5 worm cellular contexts compared by ENCODE assay signal in genomic region chrIV:2676281-2676680, ce11.
TF ChIP-seq lines count a peak whose summit lies in the region.

TSS of gene Y94H6A.3 (plus strand) at chrIV:2676512.

TF ChIP-seq in whole organism, L1 larva, 84 proteins besides CTCF, POLR2A, EP300 and RAD21 (continues in another document):
- TF ChIP-seq skn-1 (tag; optimal IDR thresholded peaks at IDR 0.05; lab: Kevin White, UChicago) (peak; percentile 92), sup-37 (GFP tag; optimal IDR thresholded peaks at IDR 0.05; lab: Kevin White, UChicago) (peak; percentile 78), efl-3 (GFP tag; optimal IDR thresholded peaks at IDR 0.05; lab: Kevin White, UChicago) (peak; percentile 22), pag-3 (tag; optimal IDR thresholded peaks at IDR 0.05; lab: Kevin White, UChicago; ENCODE audit: borderline replicate concordance, insufficient read depth) (no peak), unc-30 (tag; optimal IDR thresholded peaks at IDR 0.05; lab: Kevin White, UChicago) (no peak), alr-1 (tag; optimal IDR thresholded peaks at IDR 0.05; lab: Kevin White, UChicago; ENCODE audit: borderline replicate concordance) (no peak), unc-98 (GFP tag; IDR thresholded peaks at IDR 0.05; lab: Robert Waterston, UW) (peak; percentile 45; the same call in 1 of the 2 replicates), xbp-1 (tag; optimal IDR thresholded peaks at IDR 0.05; lab: Kevin White, UChicago) (peak; percentile 92), egl-27 (tag; optimal IDR thresholded peaks at IDR 0.05; lab: Kevin White, UChicago) (no peak), dsc-1 (tag; optimal IDR thresholded peaks at IDR 0.05; lab: Kevin White, UChicago) (peak; percentile 96), tbx-2 (tag; optimal IDR thresholded peaks at IDR 0.05; lab: Kevin White, UChicago) (peak; percentile 94), fkh-4 (tag; optimal IDR thresholded peaks at IDR 0.05; lab: Kevin White, UChicago; ENCODE audit: borderline replicate concordance) (peak; percentile 70), ets-5 (GFP tag; IDR thresholded peaks at IDR 0.05; lab: Robert Waterston, UW) (no peak), nhr-11 (tag; optimal IDR thresholded peaks at IDR 0.05; lab: Kevin White, UChicago) (peak; percentile 80), blmp-1 (tag; optimal IDR thresholded peaks at IDR 0.05; lab: Kevin White, UChicago) (peak; percentile 59), snpc-4 (tag; optimal IDR thresholded peaks at IDR 0.05; lab: Kevin White, UChicago) (peak; percentile 77)

TF ChIP-seq in whole organism, L3 larva, 47 proteins besides CTCF, POLR2A, EP300 and RAD21 (continues in another document):
- TF ChIP-seq pqm-1 (tag; optimal IDR thresholded peaks at IDR 0.05; lab: Kevin White, UChicago) (peak; percentile 20), ZK546.5 (tag; optimal IDR thresholded peaks at IDR 0.05; lab: Kevin White, UChicago) (no peak), eor-1 (tag; optimal IDR thresholded peaks at IDR 0.05; lab: Kevin White, UChicago) (peak in 1 of 2 experiments; percentile 24), ama-1 (optimal IDR thresholded peaks at IDR 0.05; lab: Kevin White, UChicago) (peak; percentile 37), fkh-2 (tag; optimal IDR thresholded peaks at IDR 0.05; lab: Kevin White, UChicago) (no peak), elt-2 (tag; optimal IDR thresholded peaks at IDR 0.05; lab: Kevin White, UChicago) (peak; percentile 17), nhr-76 (tag; optimal IDR thresholded peaks at IDR 0.05; lab: Kevin White, UChicago) (no peak), daf-12 (tag; optimal IDR thresholded peaks at IDR 0.05; lab: Kevin White, UChicago) (no peak), nhr-11 (tag; optimal IDR thresholded peaks at IDR 0.05; lab: Kevin White, UChicago) (peak; percentile 47), hmg-11 (tag; optimal IDR thresholded peaks at IDR 0.05; lab: Kevin White, UChicago) (peak; percentile 48), jun-1 (tag; optimal IDR thresholded peaks at IDR 0.05; lab: Kevin White, UChicago) (peak; percentile 66), nhr-77 (tag; optimal IDR thresholded peaks at IDR 0.05; lab: Kevin White, UChicago) (no peak), lin-39 (tag; optimal IDR thresholded peaks at IDR 0.05; lab: Kevin White, UChicago) (peak; percentile 68), ztf-11 (tag; optimal IDR thresholded peaks at IDR 0.05; lab: Kevin White, UChicago) (no peak), lsy-12 (tag; optimal IDR thresholded peaks at IDR 0.05; lab: Kevin White, UChicago) (peak; percentile 52), ceh-28 (tag; optimal IDR thresholded peaks at IDR 0.05; lab: Kevin White, UChicago) (peak; percentile 61), mml-1 (tag; optimal IDR thresholded peaks at IDR 0.05; lab: Kevin White, UChicago) (no peak), nhr-43 (tag; optimal IDR thresholded peaks at IDR 0.05; lab: Kevin White, UChicago; ENCODE audit: poor library complexity, severe bottlenecking) (peak; percentile 85), nhr-67 (tag; optimal IDR thresholded peaks at IDR 0.05; lab: Kevin White, UChicago) (no peak)

TF ChIP-seq in whole organism, early embryonic, 17 proteins besides CTCF, POLR2A, EP300 and RAD21:
- TF ChIP-seq flt-1 (GFP tag; IDR thresholded peaks at IDR 0.05; lab: Robert Waterston, UW) (peak; percentile 51; the same call in 1 of the 2 replicates), aly-1 (tag; optimal IDR thresholded peaks at IDR 0.05; lab: Kevin White, UChicago) (no peak), F13C5.2 (tag; optimal IDR thresholded peaks at IDR 0.05; lab: Kevin White, UChicago) (peak; percentile 69)

TF ChIP-seq in whole organism, midembryonic, 9 proteins besides CTCF, POLR2A, EP300 and RAD21:
- TF ChIP-seq ztf-23 (GFP tag; IDR thresholded peaks at IDR 0.05; lab: Robert Waterston, UW) (0 out of 2 replicates have a peak, but pooled peaks have one; percentile 54), ref-1 (GFP tag; conservative IDR thresholded peaks at IDR 0.05; lab: Robert Waterston, UW) (no peak)

TF ChIP-seq in whole organism, young adult, 124 proteins besides CTCF, POLR2A, EP300 and RAD21 (continues in another document):
- no peak for TF ChIP-seq madf-10 (tag; optimal IDR thresholded peaks at IDR 0.05; lab: Kevin White, UChicago)
- TF ChIP-seq lin-40 (tag; optimal IDR thresholded peaks at IDR 0.05; lab: Kevin White, UChicago) = peak; percentile 89
- TF ChIP-seq Y56A3A.18 (GFP tag; IDR thresholded peaks at IDR 0.05; lab: Robert Waterston, UW) = peak; percentile 76; the same call in 1 of the 2 replicates
- TF ChIP-seq F57A8.1 (GFP tag; optimal IDR thresholded peaks at IDR 0.05; lab: Kevin White, UChicago) = no peak
- peak; percentile 82 for TF ChIP-seq hmg-20 (GFP tag; IDR thresholded peaks at IDR 0.05; lab: Robert Waterston, UW)
- no peak for TF ChIP-seq snpc-1.1 (tag; optimal IDR thresholded peaks at IDR 0.05; lab: Kevin White, UChicago; ENCODE audit: insufficient read depth)
- no peak for TF ChIP-seq nhr-179 (tag; optimal IDR thresholded peaks at IDR 0.05; lab: Kevin White, UChicago)
- TF ChIP-seq F10E7.11 (tag; optimal IDR thresholded peaks at IDR 0.05; lab: Kevin White, UChicago) = no peak
- TF ChIP-seq ztf-26 (tag; optimal IDR thresholded peaks at IDR 0.05; lab: Kevin White, UChicago) = no peak
- TF ChIP-seq rec-8 (tag; optimal IDR thresholded peaks at IDR 0.05; lab: Kevin White, UChicago) = no peak
- no peak for TF ChIP-seq mes-4 (tag; optimal IDR thresholded peaks at IDR 0.05; lab: Kevin White, UChicago)
- peak; percentile 17 for TF ChIP-seq atf-7 (tag; optimal IDR thresholded peaks at IDR 0.05; lab: Kevin White, UChicago)
- TF ChIP-seq sptf-2 (GFP tag; optimal IDR thresholded peaks at IDR 0.05; lab: Kevin White, UChicago) = no peak
- peak; percentile 96 for TF ChIP-seq ztf-18 (tag; optimal IDR thresholded peaks at IDR 0.05; lab: Kevin White, UChicago)
- no peak for TF ChIP-seq aptf-3 (GFP tag; IDR thresholded peaks at IDR 0.05; lab: Robert Waterston, UW)
- no peak for TF ChIP-seq mel-28 (tag; optimal IDR thresholded peaks at IDR 0.05; lab: Kevin White, UChicago; ENCODE audit: borderline replicate concordance)
- no peak for TF ChIP-seq die-1 (tag; optimal IDR thresholded peaks at IDR 0.05; lab: Kevin White, UChicago)
- TF ChIP-seq rpc-1 (optimal IDR thresholded peaks at IDR 0.05; lab: Kevin White, UChicago) = no peak
- TF ChIP-seq rpc-1 (tag; optimal IDR thresholded peaks at IDR 0.05; lab: Kevin White, UChicago) = no peak
- TF ChIP-seq unc-130 (GFP tag; optimal IDR thresholded peaks at IDR 0.05; lab: Kevin White, UChicago) = no peak
- TF ChIP-seq ekl-4 (GFP tag; IDR thresholded peaks at IDR 0.05; lab: Robert Waterston, UW) = peak; percentile 77
- TF ChIP-seq cebp-2 (GFP tag; IDR thresholded peaks at IDR 0.05; lab: Robert Waterston, UW) = no peak
- TF ChIP-seq ceh-40 (GFP tag; IDR thresholded peaks at IDR 0.05; lab: Robert Waterston, UW) = no peak
- TF ChIP-seq akir-1 (GFP tag; optimal IDR thresholded peaks at IDR 0.05; lab: Kevin White, UChicago) = no peak
- TF ChIP-seq lsl-1 (GFP tag; optimal IDR thresholded peaks at IDR 0.05; lab: Kevin White, UChicago) = peak; percentile 66
- TF ChIP-seq bed-2 (GFP tag; IDR thresholded peaks at IDR 0.05; lab: Robert Waterston, UW) = no peak
- TF ChIP-seq somi-1 (GFP tag; optimal IDR thresholded peaks at IDR 0.05; lab: Kevin White, UChicago) = no peak
- peak; percentile 3 for TF ChIP-seq him-1 (tag; optimal IDR thresholded peaks at IDR 0.05; lab: Kevin White, UChicago)
- TF ChIP-seq chd-7 (tag; optimal IDR thresholded peaks at IDR 0.05; lab: Kevin White, UChicago) = no peak
- TF ChIP-seq nfya-2 (GFP tag; IDR thresholded peaks at IDR 0.05; lab: Robert Waterston, UW) = no peak
- TF ChIP-seq Y53F4B.3 (GFP tag; IDR thresholded peaks at IDR 0.05; lab: Robert Waterston, UW) = no peak
- peak; percentile 83 for TF ChIP-seq efl-1 (GFP tag; optimal IDR thresholded peaks at IDR 0.05; lab: Kevin White, UChicago)
- peak; percentile 47; the same call in 1 of the 2 replicates for TF ChIP-seq hsf-1 (GFP tag; IDR thresholded peaks at IDR 0.05; lab: Robert Waterston, UW)
- no peak for TF ChIP-seq nhr-120 (GFP tag; IDR thresholded peaks at IDR 0.05; lab: Robert Waterston, UW)
- TF ChIP-seq ztf-3 (GFP tag; optimal IDR thresholded peaks at IDR 0.05; lab: Kevin White, UChicago) = no peak
- TF ChIP-seq hrde-1 (tag; optimal IDR thresholded peaks at IDR 0.05; lab: Kevin White, UChicago; ENCODE audit: borderline replicate concordance) = no peak
- peak; percentile 81 for TF ChIP-seq dox-1 (GFP tag; IDR thresholded peaks at IDR 0.05; lab: Robert Waterston, UW)
- no peak for TF ChIP-seq nfya-1 (tag; optimal IDR thresholded peaks at IDR 0.05; lab: Kevin White, UChicago; ENCODE audit: borderline replicate concordance, insufficient read depth)
- TF ChIP-seq ceh-58 (GFP tag; IDR thresholded peaks at IDR 0.05; lab: Robert Waterston, UW) = no peak
- no peak for TF ChIP-seq egl-44 (GFP tag; IDR thresholded peaks at IDR 0.05; lab: Robert Waterston, UW)
- no peak for TF ChIP-seq nhr-90 (tag; optimal IDR thresholded peaks at IDR 0.05; lab: Kevin White, UChicago)
- TF ChIP-seq sdz-38 (tag; optimal IDR thresholded peaks at IDR 0.05; lab: Kevin White, UChicago) = no peak
- TF ChIP-seq aptf-2 (GFP tag; conservative IDR thresholded peaks at IDR 0.05; lab: Robert Waterston, UW) = no peak
- TF ChIP-seq dpl-1 (GFP tag; optimal IDR thresholded peaks at IDR 0.05; lab: Kevin White, UChicago) = peak; percentile 88
- peak; percentile 78 for TF ChIP-seq nfyb-1 (GFP tag; IDR thresholded peaks at IDR 0.05; lab: Robert Waterston, UW)
- TF ChIP-seq tlf-1 (GFP tag; optimal IDR thresholded peaks at IDR 0.05; lab: Kevin White, UChicago) = peak; percentile 66
- peak; percentile 86 for TF ChIP-seq K11D2.4 (GFP tag; IDR thresholded peaks at IDR 0.05; lab: Robert Waterston, UW)
- TF ChIP-seq ZK185.1 (tag; optimal IDR thresholded peaks at IDR 0.05; lab: Kevin White, UChicago; ENCODE audit: poor library complexity, severe bottlenecking) = no peak
- TF ChIP-seq rcor-1 (GFP tag; IDR thresholded peaks at IDR 0.05; lab: Robert Waterston, UW) = peak; percentile 88
- TF ChIP-seq pha-4 (tag; optimal IDR thresholded peaks at IDR 0.05; lab: Kevin White, UChicago) = peak; percentile 39
- peak; percentile 55; the same call in 1 of the 2 replicates for TF ChIP-seq lir-1 (GFP tag; conservative IDR thresholded peaks at IDR 0.05; lab: Robert Waterston, UW)
- peak; percentile 79 for TF ChIP-seq B0336.3 (GFP tag; IDR thresholded peaks at IDR 0.05; lab: Robert Waterston, UW)
- TF ChIP-seq ceh-91 (GFP tag; IDR thresholded peaks at IDR 0.05; lab: Robert Waterston, UW) = 0 out of 2 replicates have a peak, but pooled peaks have one; percentile 37
- peak; percentile 50 for TF ChIP-seq gei-17 (GFP tag; optimal IDR thresholded peaks at IDR 0.05; lab: Kevin White, UChicago)
- TF ChIP-seq F49E8.2 (tag; optimal IDR thresholded peaks at IDR 0.05; lab: Kevin White, UChicago; ENCODE audit: insufficient read depth) = no peak

Comparison
In these comparisons a context has a peak if more than half of its experiments do, and no peak if none do; other contexts are left out.
1. Of the 8 proteins assayed by ChIP-seq in both whole organism, young adult and whole organism, L1 larva: peak only in whole organism, young adult: none; only in whole organism, L1 larva: ama-1, nhr-90 and unc-130; in both: dpl-1, efl-1, lin-35 and snpc-4; in neither: 1.